Worm (Caenorhabditis elegans) whole organism, early embryonic: Measurements from ENCODE around the gene citk-1.

Source experiments
- B0310.2 ChIP-seq: sonication (generic microtip); optimal IDR thresholded peaks from 2 replicates; lab custom pipeline; 2016; ENCODE audit warnings: mild to moderate bottlenecking, missing genetic modification characterization, missing compliant biosample characterization
- F13C5.2 ChIP-seq: sonication (generic microtip); optimal IDR thresholded peaks from 2 replicates; lab custom pipeline; 2017; ENCODE audit warnings: mild to moderate bottlenecking, missing genetic modification characterization, inconsistent platforms, missing compliant biosample characterization
- aly-1 ChIP-seq: sonication (generic microtip); optimal IDR thresholded peaks from 2 replicates; lab custom pipeline; 2016; ENCODE audit warnings: missing genetic modification characterization, missing compliant biosample characterization
- ama-1 ChIP-seq: fragments of 150-350 bp; optimal IDR thresholded peaks from 2 replicates; lab custom pipeline; 2014
- ceh-13 ChIP-seq: fragments of 200-800 bp; sonication (Bioruptor generic); optimal IDR thresholded peaks from 2 replicates; lab custom pipeline; 2018; ENCODE audit warnings: mild to moderate bottlenecking, missing genetic modification characterization, missing compliant biosample characterization
- ceh-36 ChIP-seq: sonication (generic microtip); optimal IDR thresholded peaks from 2 replicates; lab custom pipeline; 2016; ENCODE audit warnings: missing genetic modification characterization, inconsistent platforms, missing compliant biosample characterization
- ets-7 ChIP-seq: sonication (generic microtip); optimal IDR thresholded peaks from 2 replicates; lab custom pipeline; 2016; ENCODE audit warnings: missing genotype, missing genetic modification characterization, missing compliant biosample characterization
- flt-1 ChIP-seq: fragments of 200-800 bp; sonication (Bioruptor generic); IDR thresholded peaks from 2 replicates; pipeline ENCODE4 v1.3.6; 2022; ENCODE audit warnings: missing genetic modification characterization, missing compliant biosample characterization
- hmbx-1 ChIP-seq: sonication (generic microtip); optimal IDR thresholded peaks from 2 replicates; lab custom pipeline; 2016; ENCODE audit warnings: mild to moderate bottlenecking, missing genetic modification characterization, missing compliant biosample characterization
- hmg-4 ChIP-seq: fragments of 200-800 bp; sonication (Bioruptor generic); optimal IDR thresholded peaks from 2 replicates; lab custom pipeline; 2018; ENCODE audit warnings: mild to moderate bottlenecking, missing genetic modification characterization, missing compliant biosample characterization
- hnd-1 ChIP-seq: sonication (generic microtip); optimal IDR thresholded peaks from 2 replicates; lab custom pipeline; 2016; ENCODE audit warnings: missing genetic modification characterization, missing compliant biosample characterization
- pes-1 ChIP-seq: fragments of 200-800 bp; sonication (Bioruptor generic); IDR thresholded peaks from 2 replicates; pipeline ENCODE4 v1.3.6; 2022; ENCODE audit warnings: missing genetic modification reagents, missing genetic modification characterization, missing compliant biosample characterization
- scrt-1 ChIP-seq: fragments of 200-800 bp; sonication (Bioruptor generic); IDR thresholded peaks from 2 replicates; pipeline ENCODE4 v1.3.6; 2022; ENCODE audit warnings: missing genetic modification characterization, missing compliant biosample characterization
- sea-1 ChIP-seq: fragments of 200-800 bp; sonication (Bioruptor generic); conservative IDR thresholded peaks from 2 replicates; pipeline ENCODE4 v1.3.6; 2022; ENCODE audit warnings: missing genetic modification characterization, missing compliant biosample characterization
- tbx-11 ChIP-seq: fragments of 200-800 bp; sonication (Bioruptor generic); IDR thresholded peaks from 2 replicates; pipeline ENCODE4 v1.3.6; 2022; ENCODE audit warnings: missing genetic modification characterization, missing compliant biosample characterization
- tbx-37 ChIP-seq: fragments of 200-800 bp; sonication (Bioruptor generic); conservative IDR thresholded peaks from 2 replicates; pipeline ENCODE4 v1.3.6; 2022; ENCODE audit warnings: missing genetic modification reagents, missing genetic modification characterization, missing compliant biosample characterization
- tra-4 ChIP-seq: sonication (generic microtip); optimal IDR thresholded peaks from 2 replicates; lab custom pipeline; 2017; ENCODE audit warnings: missing genetic modification characterization, missing compliant biosample characterization

Gene citk-1

DNA sequence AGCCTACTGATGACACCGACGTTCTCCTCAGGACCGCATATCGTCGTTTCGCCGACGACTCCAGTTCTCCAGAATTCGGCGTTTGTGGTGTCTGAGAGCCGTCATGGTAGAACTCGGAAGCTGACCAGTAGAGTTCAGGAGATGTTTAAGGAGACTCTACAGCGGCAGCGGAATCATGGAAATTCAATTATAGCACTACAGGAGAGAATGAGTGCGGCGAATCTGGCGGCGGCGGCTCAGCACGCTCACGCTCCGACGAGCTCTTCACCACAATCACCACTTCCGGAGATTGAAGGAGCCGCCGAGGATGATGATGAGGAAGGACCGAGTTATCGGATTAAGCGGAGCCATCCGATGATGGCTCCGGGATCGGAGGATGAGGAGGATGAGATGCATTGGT lies 29.1 kb upstream of the citk-1 start:
- TF ChIP-seq pes-1 (no peak), ets-7 (tag; lab: Kevin White, UChicago) (no peak), tra-4 (tag; lab: Kevin White, UChicago) (no peak), hmg-4 (GFP tag; lab: Kevin White, UChicago) (no peak), ceh-36 (tag; lab: Kevin White, UChicago) (no peak), hmbx-1 (tag; lab: Kevin White, UChicago) (no peak), B0310.2 (tag; lab: Kevin White, UChicago) (no peak), tbx-11 (no peak), tbx-37 (GFP tag; lab: Robert Waterston, UW) (no peak), scrt-1 (GFP tag; lab: Robert Waterston, UW) (no peak), ceh-13 (no peak), flt-1 (no peak), sea-1 (GFP tag; lab: Robert Waterston, UW) (no peak), F13C5.2 (no peak), aly-1 (no peak), ama-1 (lab: Kevin White, UChicago) (no peak), hnd-1 (tag; lab: Kevin White, UChicago) (no peak)

DNA sequence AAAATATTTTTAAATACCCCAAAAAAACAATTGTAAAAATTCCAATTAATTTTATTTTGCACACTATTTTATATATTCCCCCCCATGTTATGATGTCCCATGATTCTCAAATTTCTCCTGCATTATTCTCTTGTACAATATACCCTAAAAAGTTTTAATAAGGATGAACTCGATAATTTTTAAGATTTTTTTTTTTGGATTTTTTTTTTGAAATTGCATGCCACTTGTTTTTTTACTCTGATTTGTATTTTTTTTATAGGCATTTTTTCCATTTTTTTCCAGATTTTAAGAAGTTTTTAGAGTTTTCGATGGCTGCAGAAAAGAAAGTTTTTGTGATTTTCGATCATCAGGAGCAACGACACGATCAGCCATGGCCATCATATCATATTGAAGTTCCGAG lies 26.3 kb upstream of the citk-1 start, which contains the start of gene hda-10:
Gene hda-10, plus strand, starts transcription at position 301 of the 400 bp plus-strand sequence.
- no peak for TF ChIP-seq aly-1
- TF ChIP-seq ceh-13, result no peak
- no peak for TF ChIP-seq hnd-1 (tag; lab: Kevin White, UChicago)

DNA sequence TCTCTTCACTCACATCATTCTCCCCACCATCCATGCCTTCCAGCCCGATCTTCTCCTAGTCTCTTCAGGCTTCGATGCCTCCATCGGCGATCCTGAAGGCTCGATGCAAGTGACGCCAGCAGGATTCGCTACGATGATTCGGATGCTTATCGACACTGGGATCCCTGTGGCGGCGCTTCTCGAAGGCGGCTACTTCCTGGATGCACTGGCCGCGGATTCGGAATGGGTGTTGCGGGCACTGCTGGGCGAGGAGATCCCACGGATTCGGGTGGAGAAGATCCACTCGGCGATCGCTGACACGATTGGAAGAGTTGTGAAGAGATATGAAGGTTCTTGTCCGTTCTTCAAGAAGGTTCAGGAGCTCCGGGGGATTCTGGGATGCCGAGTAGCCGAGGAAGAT lies 22.3 kb upstream of the citk-1 start:
- no peak for TF ChIP-seq flt-1
- no peak for TF ChIP-seq ceh-36 (tag; lab: Kevin White, UChicago)
- no peak for TF ChIP-seq hmg-4 (GFP tag; lab: Kevin White, UChicago)
- TF ChIP-seq tbx-37 (GFP tag; lab: Robert Waterston, UW), result no peak
- no peak for TF ChIP-seq hmbx-1 (tag; lab: Kevin White, UChicago)
- TF ChIP-seq tbx-11, result no peak
- no peak for TF ChIP-seq ets-7 (tag; lab: Kevin White, UChicago)
- no peak for TF ChIP-seq F13C5.2
- TF ChIP-seq B0310.2 (tag; lab: Kevin White, UChicago), result no peak
- no peak for TF ChIP-seq ama-1 (lab: Kevin White, UChicago)
- TF ChIP-seq sea-1 (GFP tag; lab: Robert Waterston, UW), result no peak
- TF ChIP-seq pes-1, result no peak

DNA sequence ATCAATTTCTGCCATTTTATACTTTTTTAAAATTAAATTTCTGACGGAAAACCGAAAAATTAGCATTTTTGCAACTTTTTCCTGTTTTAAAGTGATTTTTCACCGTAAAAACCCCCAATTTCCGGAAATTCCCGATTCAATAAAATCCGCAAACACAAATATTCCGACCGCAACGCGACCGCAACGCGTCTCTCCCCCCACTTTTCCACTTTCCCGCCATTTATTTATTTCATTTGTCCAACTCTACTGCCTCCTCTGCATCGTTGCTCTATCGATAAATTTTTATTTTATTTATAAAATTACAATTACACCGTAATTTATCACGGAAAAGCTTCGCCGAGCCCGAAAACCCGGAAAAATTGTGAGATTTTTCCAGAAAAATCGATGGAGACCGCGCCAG lies 20.4 kb upstream of the citk-1 start, which contains the start of gene mcd-1:
Gene mcd-1, plus strand, starts transcription at position 267 of the 400 bp plus-strand sequence.
- peak; percentile 7 for TF ChIP-seq hmg-4 (GFP tag; lab: Kevin White, UChicago)
- no peak for TF ChIP-seq ama-1 (lab: Kevin White, UChicago)

DNA sequence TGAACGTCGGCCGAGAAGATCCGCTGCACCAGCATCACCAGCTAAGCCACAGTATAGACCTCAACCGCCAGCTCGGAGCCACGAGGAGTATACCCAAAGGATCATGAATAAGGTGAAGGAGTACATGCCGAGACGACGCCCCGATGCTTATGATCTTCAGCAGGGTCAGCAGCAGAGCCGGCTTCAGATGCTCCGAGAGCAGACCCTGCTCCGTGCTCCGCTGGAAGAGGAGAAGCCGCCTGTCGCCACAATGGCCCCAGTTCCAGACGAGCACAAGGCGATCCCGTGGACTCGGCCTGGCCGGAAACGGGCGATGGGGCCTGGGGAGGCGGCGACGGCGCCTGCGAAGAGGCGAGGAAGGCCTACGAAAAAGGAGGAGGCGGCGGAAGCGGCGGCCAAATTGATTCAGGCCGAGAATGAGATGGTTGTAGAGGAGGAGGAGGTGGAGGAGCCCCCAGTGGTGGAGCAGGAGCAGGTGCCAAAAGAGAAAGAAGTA lies 12.4 kb upstream of the citk-1 start:
- TF ChIP-seq scrt-1 (GFP tag; lab: Robert Waterston, UW) (no peak), sea-1 (GFP tag; lab: Robert Waterston, UW) (no peak), pes-1 (no peak), ets-7 (tag; lab: Kevin White, UChicago) (no peak)

DNA sequence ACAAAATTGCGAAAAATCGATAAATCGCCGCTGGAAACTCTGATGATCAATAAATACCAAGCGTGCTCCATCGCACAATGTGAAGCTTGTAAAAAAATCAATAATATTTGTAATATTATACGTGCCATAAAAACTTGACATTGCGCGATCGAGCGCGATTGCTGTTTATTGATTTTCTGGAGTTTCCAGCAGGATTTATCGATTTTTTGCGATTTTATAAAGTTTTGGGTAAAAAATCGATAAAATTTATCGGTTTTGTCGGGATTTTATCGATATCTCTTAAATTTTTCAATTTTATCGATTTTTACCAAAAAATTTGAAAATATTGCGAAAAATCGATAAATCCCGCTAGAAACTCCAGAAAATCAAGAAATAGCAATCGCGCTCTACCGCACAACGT lies 8.9 kb upstream of the citk-1 start:
- TF ChIP-seq sea-1 (GFP tag; lab: Robert Waterston, UW), result no peak
- no peak for TF ChIP-seq tbx-11
- TF ChIP-seq hmg-4 (GFP tag; lab: Kevin White, UChicago), result no peak
- no peak for TF ChIP-seq tbx-37 (GFP tag; lab: Robert Waterston, UW)
- no peak for TF ChIP-seq hnd-1 (tag; lab: Kevin White, UChicago)
- TF ChIP-seq tra-4 (tag; lab: Kevin White, UChicago), result no peak
- TF ChIP-seq ceh-36 (tag; lab: Kevin White, UChicago), result no peak
- no peak for TF ChIP-seq hmbx-1 (tag; lab: Kevin White, UChicago)
- TF ChIP-seq aly-1, result no peak
- TF ChIP-seq ets-7 (tag; lab: Kevin White, UChicago), result no peak
- TF ChIP-seq B0310.2 (tag; lab: Kevin White, UChicago), result no peak
- no peak for TF ChIP-seq F13C5.2
- TF ChIP-seq ceh-13, result no peak
- TF ChIP-seq flt-1, result no peak
- no peak for TF ChIP-seq scrt-1 (GFP tag; lab: Robert Waterston, UW)
- TF ChIP-seq pes-1, result no peak
- no peak for TF ChIP-seq ama-1 (lab: Kevin White, UChicago)

DNA sequence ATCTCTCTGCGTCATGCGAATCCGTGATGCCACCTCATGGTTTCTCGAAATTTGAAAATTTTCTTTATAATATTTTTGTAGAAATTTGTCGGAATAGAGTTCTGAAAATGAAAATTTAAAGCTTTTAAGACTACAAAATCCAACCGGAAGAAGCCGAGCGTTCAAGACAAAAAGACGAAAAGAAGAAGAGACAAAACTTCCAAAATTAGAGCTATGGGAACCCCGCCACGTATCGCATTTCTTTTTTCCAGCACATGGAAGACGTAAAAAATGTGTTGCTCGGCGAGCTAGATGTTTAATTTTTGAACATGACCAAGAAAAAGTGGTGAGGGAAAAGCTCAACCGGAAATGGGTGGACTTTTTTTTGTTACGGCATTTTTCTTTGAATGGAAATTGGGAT lies 6.7 kb upstream of the citk-1 start, which contains the start of gene W02B8.1:
Gene W02B8.1, minus strand, starts transcription at position 101 of the 400 bp plus-strand sequence.
- TF ChIP-seq hmbx-1 (tag; lab: Kevin White, UChicago), result no peak
- no peak for TF ChIP-seq ceh-13

DNA sequence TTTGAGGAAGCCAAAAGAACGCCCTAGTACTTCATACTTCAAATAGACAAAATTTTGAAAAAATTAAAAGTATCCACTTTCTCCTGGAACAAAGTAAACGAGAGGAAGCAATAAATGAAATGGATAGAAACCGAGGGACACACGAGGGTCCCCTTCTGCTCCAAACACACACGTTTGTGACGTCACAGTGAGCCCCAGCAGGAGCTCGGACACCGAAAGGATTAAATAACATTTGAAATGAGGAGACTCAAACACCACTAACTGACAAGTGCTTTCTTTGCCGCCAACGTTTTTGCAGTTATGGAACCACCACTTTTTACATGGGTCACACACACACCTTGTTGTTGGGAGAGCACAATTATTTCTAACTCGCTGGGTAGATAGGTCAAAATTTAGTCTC lies 5.2 kb upstream of the citk-1 start:
- no peak for TF ChIP-seq hmbx-1 (tag; lab: Kevin White, UChicago)
- TF ChIP-seq tra-4 (tag; lab: Kevin White, UChicago), result no peak
- TF ChIP-seq B0310.2 (tag; lab: Kevin White, UChicago), result no peak
- no peak for TF ChIP-seq hmg-4 (GFP tag; lab: Kevin White, UChicago)
- TF ChIP-seq flt-1, result no peak
- TF ChIP-seq tbx-37 (GFP tag; lab: Robert Waterston, UW), result no peak
- no peak for TF ChIP-seq sea-1 (GFP tag; lab: Robert Waterston, UW)
- TF ChIP-seq ceh-36 (tag; lab: Kevin White, UChicago), result no peak
- no peak for TF ChIP-seq ets-7 (tag; lab: Kevin White, UChicago)
- no peak for TF ChIP-seq pes-1
- TF ChIP-seq scrt-1 (GFP tag; lab: Robert Waterston, UW), result no peak
- no peak for TF ChIP-seq tbx-11
- no peak for TF ChIP-seq aly-1
- no peak for TF ChIP-seq ama-1 (lab: Kevin White, UChicago)
- TF ChIP-seq hnd-1 (tag; lab: Kevin White, UChicago), result no peak
- no peak for TF ChIP-seq F13C5.2
